Worm (Caenorhabditis elegans): ENCODE results near the gene ZC477.2.

DNA sequence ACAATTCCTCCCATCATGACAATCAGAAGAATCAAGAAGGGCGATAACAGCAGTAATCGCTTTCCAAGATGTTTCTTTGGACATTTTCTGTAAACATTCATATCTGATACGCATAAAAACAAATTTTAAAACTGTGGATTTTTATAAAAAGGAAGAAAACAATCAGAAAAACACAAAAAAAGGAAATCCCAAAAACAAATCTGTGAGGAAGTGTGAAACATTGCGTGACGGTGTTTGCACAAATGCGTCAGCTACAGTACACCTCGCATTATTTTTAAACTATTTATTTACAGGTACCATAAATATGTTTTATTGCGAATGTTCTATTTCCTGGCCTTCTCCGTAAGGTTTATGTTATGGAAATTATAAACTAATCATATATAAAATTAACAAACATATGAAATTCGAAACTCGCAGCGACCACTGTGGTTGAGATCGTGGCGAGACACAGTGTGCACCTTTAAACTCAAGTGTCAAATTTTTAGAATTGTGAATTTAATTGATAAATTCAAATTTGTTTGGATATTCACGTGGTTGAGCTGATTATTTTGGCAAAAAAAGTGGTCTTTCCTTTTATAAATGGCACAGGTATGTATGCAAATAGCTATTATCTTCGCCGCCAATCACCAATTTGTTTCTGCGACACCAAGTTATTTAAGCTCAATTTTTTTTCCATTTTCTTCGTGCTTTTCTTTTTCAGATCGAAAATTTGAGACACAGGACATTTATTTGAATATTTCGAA, 13.5 kb downstream of the ZC477.2 start, which contains the start of the genes C34D4.10 and str-48:
- no peak for TF ChIP-seq dao-5 (tag; optimal IDR thresholded peaks at IDR 0.05)
- no peak for TF ChIP-seq him-1 (tag; optimal IDR thresholded peaks at IDR 0.05)

Measured in whole organism, L4/young adult.